Fruit fly (Drosophila melanogaster): Measurements from ENCODE around the gene CG6470.

DNA sequence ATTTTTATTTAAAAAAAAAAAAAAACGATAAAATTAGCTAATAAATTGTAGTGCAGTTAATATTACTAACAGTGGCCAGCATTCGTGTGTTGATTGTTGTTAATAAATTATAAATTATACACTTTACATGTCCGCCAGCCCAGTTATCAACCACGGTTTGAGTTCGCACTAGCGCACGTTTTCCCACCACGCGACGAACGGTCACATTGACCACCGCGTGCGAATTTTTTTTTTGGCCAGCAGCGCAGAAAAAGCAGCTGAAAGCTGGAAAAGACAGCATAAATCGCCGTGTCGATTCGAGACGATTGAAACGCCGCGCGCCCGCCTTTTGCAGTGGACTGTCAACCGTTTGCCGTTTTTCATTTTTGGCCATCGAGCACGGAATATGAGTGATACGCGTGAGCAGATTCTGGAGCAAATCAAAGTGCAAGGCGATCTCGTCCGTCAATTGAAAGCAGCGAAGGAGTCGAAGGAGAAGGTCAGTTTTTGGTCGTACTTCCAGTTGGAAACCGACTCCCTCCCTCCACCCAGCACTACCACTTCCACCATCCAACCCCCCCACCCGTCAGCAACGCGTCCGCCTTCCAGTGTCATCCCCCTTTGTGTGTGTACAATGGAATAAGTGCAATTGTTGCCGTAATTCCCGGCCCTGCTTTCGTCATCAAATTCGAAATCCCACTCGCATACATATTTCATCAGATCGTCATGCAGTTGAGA, 696 bp upstream of the CG6470 start, which contains the start of the genes Bx and HisRS:
- no peak for TF ChIP-seq CG12605 (GFP tag; IDR thresholded peaks at IDR 0.05)
- TF ChIP-seq fd96Ca (GFP tag; IDR thresholded peaks at IDR 0.05), result no peak
- TF ChIP-seq CG32121 (GFP tag; IDR thresholded peaks at IDR 0.05), result no peak
- no peak for TF ChIP-seq Ets98B (GFP tag; IDR thresholded peaks at IDR 0.05)
- no peak for TF ChIP-seq gl (tag; optimal IDR thresholded peaks at IDR 0.05)
- TF ChIP-seq CG9948 (tag; optimal IDR thresholded peaks at IDR 0.05), result no peak
